ENCODE assay signal across 1 fruit fly cellular context in genomic region chr3L:9419328-9419727, dm6.
A peak's percentile ranks its signal among the peaks of the same experiment; 100 is the strongest.
TF ChIP-seq lines count a peak whose summit lies in the region.

No protein-coding gene starts in this region.

TF ChIP-seq in whole organism, embryonic, 481 proteins besides CTCF, POLR2A, EP300 and RAD21 (continued from another document):
- 0 out of 3 replicates have a peak, but pooled peaks have one; percentile 25 for TF ChIP-seq sr (GFP tag; IDR thresholded peaks at IDR 0.05; lab: Robert Waterston, UW)
- no peak for TF ChIP-seq jing (GFP tag; optimal IDR thresholded peaks at IDR 0.05; lab: Kevin White, UChicago)
- peak; percentile 65; the same call in 2 of the 3 replicates for TF ChIP-seq ci (GFP tag; IDR thresholded peaks at IDR 0.05; lab: Robert Waterston, UW)
- no peak for TF ChIP-seq dmrt11E (tag; optimal IDR thresholded peaks at IDR 0.05; lab: Kevin White, UChicago)
- TF ChIP-seq CG10147 (GFP tag; optimal IDR thresholded peaks at IDR 0.05; lab: Kevin White, UChicago): no peak
- no peak for TF ChIP-seq CG11398 (GFP tag; optimal IDR thresholded peaks at IDR 0.05; lab: Kevin White, UChicago)
